Worm (Caenorhabditis elegans): ENCODE measurements around the gene fbxa-114.

DNA sequence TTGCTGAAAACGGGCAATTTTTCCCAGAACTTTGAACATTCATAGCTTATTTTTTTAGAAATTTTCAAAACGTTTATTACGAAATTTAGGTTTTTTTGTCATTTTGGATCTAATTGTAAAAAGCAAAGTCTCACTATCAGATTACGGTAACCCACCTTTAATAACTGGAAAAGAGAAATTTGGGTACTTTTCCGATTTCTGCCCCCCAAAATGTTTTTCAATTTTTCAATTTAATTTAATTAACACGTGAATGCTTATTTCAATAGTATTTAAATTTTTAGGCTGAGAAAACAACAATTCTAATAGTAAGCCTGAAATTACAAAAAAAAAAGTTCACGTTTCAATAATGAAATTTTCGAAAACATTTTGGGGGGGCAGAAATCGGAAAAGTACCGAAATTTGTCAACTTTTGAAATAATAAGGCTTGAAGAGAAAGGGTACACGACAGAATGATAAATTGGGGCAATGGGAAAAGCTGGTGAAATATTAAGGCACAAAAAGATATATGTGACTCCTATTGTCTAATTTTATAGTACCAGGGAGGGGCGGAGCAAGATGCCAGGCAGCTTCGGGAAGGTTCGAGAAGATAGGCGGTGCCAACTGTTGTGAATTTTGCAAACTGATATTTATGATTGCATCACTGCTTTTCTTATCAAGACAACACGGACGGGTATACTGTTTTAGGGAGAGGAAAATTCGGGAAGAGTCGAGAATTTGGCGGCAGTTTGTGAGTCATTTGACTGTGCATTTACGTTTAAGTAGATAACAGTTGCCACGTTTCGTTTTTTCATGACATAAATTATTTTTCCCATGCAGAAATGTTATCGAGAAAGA is 37.1 kb upstream of the fbxa-114 start, which contains the start of gene F19B2.5:
- TF ChIP-seq nhr-48 (tag; optimal IDR thresholded peaks at IDR 0.05), result peak; percentile 79
- no peak for TF ChIP-seq lin-13 (GFP tag; optimal IDR thresholded peaks at IDR 0.05)
- no peak for TF ChIP-seq F26F4.8 (GFP tag; conservative IDR thresholded peaks at IDR 0.05)
- no peak for TF ChIP-seq aly-2 (tag; optimal IDR thresholded peaks at IDR 0.05)
- TF ChIP-seq unc-62 (GFP tag; optimal IDR thresholded peaks at IDR 0.05 in 1 of 2), result no peak
- TF ChIP-seq unc-62 (tag; optimal IDR thresholded peaks at IDR 0.05), result no peak
- no peak for TF ChIP-seq fos-1 (tag; optimal IDR thresholded peaks at IDR 0.05)
- TF ChIP-seq ceh-82 (tag; optimal IDR thresholded peaks at IDR 0.05), result no peak
- no peak; the same call in 1 of the 2 replicates for TF ChIP-seq lin-38 (GFP tag; IDR thresholded peaks at IDR 0.05)
- TF ChIP-seq pqm-1 (tag; optimal IDR thresholded peaks at IDR 0.05), result peak; percentile 11
- TF ChIP-seq dmd-6 (GFP tag; IDR thresholded peaks at IDR 0.05), result peak; percentile 83
